Worm (Caenorhabditis elegans): ENCODE results near the gene srh-82.

The srh-82 gene

DNA sequence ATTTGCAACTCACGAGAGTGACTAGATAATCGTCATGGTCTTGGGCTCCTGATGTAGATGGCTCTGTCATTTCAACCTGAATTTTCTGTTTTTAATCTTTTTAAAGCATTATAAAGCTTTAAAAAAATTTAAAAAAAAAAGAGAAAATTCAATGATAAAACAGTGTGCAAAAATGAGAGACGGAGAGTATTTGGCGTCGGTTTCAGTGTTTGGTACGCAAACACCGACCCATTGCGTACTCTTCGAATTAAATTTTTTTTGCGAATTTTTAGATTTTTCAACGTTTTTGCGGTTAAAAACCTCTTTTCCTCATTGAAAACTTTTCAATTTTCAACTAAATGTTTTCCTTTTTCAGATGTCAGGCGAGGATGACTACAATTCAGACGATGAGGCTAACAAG, 17.0 kb upstream of the srh-82 start, which contains the start of the genes W03F9.2 and sftb-2:
Gene W03F9.2 (minus strand): TSS at position 153 of the 400 bp plus-strand sequence.
Gene sftb-2 (plus strand): TSS at position 356 of the 400 bp plus-strand sequence.
- TF ChIP-seq hmg-1.2 (GFP tag; IDR thresholded peaks at IDR 0.05) (peak; percentile 93), hlh-12 (tag; optimal IDR thresholded peaks at IDR 0.05) (no peak), B0035.1 (tag; optimal IDR thresholded peaks at IDR 0.05) (no peak), snpc-1.3 (tag; optimal IDR thresholded peaks at IDR 0.05; ENCODE audit: insufficient read depth) (peak; percentile 1), pha-4 (tag; optimal IDR thresholded peaks at IDR 0.05) (no peak), mcd-1 (GFP tag; IDR thresholded peaks at IDR 0.05) (peak; percentile 13; the same call in 1 of the 2 replicates), hsf-1 (GFP tag; IDR thresholded peaks at IDR 0.05) (no peak), dpl-1 (GFP tag; optimal IDR thresholded peaks at IDR 0.05) (no peak), D2030.7 (GFP tag; IDR thresholded peaks at IDR 0.05) (peak; percentile 47; the same call in 1 of the 2 replicates), lin-54 (GFP tag; optimal IDR thresholded peaks at IDR 0.05) (no peak), lin-40 (tag; optimal IDR thresholded peaks at IDR 0.05) (peak; percentile 19), hmg-20 (GFP tag; IDR thresholded peaks at IDR 0.05) (no peak), madf-6 (GFP tag; IDR thresholded peaks at IDR 0.05) (peak; percentile 46; the same call in 1 of the 2 replicates)

DNA sequence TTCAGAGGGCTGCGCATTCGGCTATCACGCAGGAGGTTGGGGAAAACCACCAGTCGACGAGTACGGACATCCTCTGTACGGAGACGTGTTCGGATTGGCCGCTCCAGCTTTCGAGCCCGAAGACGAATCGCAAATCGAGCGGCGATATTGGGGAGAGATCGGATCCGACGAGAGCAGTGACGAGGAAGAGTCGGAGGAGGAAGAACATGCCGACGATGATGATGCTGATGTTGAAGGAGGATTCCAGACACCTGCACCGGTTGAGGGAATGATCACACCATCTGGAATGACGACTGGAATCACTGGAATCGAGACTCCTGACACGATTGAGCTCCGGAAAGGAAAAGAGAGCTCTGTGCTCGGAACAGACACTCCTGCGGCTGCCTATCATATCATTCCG, 14.7 kb upstream of the srh-82 start:
- TF ChIP-seq zfh-2 (GFP tag; conservative IDR thresholded peaks at IDR 0.05) (peak; percentile 51; the same call in 1 of the 2 replicates), nhr-179 (tag; optimal IDR thresholded peaks at IDR 0.05) (no peak)

- TF ChIP-seq fkh-3 (tag; optimal IDR thresholded peaks at IDR 0.05), result no peak
- no peak for TF ChIP-seq ZK185.1 (tag; optimal IDR thresholded peaks at IDR 0.05; ENCODE audit: poor library complexity, severe bottlenecking)
- peak; percentile 58; the same call in 1 of the 2 replicates for TF ChIP-seq zfh-2 (GFP tag; conservative IDR thresholded peaks at IDR 0.05)
- no peak for TF ChIP-seq ceh-58 (GFP tag; IDR thresholded peaks at IDR 0.05)
- no peak for TF ChIP-seq D2030.7 (GFP tag; IDR thresholded peaks at IDR 0.05)
- TF ChIP-seq ekl-4 (GFP tag; IDR thresholded peaks at IDR 0.05), result no peak
Observed at ce11 chrV:137667-138066, 7.2 kb upstream of the srh-82 start.

DNA sequence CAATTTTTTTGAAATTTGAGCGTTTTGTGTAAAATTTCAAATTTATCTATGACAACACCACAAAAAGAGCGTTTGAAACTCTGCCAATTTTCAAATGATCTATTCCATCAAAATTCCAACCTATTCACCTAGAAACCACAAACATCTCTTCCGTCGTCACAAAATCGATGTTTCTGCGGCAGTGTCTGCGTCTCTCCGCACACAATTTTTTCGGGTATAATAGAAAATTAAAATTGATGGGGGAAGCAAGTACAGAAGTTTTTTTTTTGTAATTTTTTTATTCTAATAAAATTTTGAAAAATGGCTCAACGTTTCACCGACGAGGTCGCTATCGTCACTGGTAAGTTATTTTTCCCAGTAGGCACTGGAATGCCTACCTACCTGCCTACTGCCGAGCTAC, 6.3 kb upstream of the srh-82 start, which contains the start of gene W03F9.9:
Gene W03F9.9 (plus strand): TSS at position 301 of the 400 bp plus-strand sequence.
- TF ChIP-seq hlh-26 (GFP tag; conservative IDR thresholded peaks at IDR 0.05) (no peak), ama-1 (optimal IDR thresholded peaks at IDR 0.05) (no peak), ama-1 (GFP tag; optimal IDR thresholded peaks at IDR 0.05) (no peak), xnd-1 (tag; optimal IDR thresholded peaks at IDR 0.05) (no peak), ekl-4 (GFP tag; IDR thresholded peaks at IDR 0.05) (no peak), Y67H2A.10 (GFP tag; conservative IDR thresholded peaks at IDR 0.05) (no peak), rpc-1 (optimal IDR thresholded peaks at IDR 0.05) (no peak), rpc-1 (tag; optimal IDR thresholded peaks at IDR 0.05) (no peak), B0035.1 (tag; optimal IDR thresholded peaks at IDR 0.05) (no peak), atf-7 (tag; optimal IDR thresholded peaks at IDR 0.05) (no peak), T26A5.8 (tag; optimal IDR thresholded peaks at IDR 0.05) (no peak), T07F8.4 (tag; optimal IDR thresholded peaks at IDR 0.05) (no peak), snpc-4 (GFP tag; optimal IDR thresholded peaks at IDR 0.05) (no peak), snpc-4 (tag; optimal IDR thresholded peaks at IDR 0.05) (no peak), F37B4.10 (GFP tag; IDR thresholded peaks at IDR 0.05) (no peak), snpc-3.4 (tag; optimal IDR thresholded peaks at IDR 0.05) (no peak)

ce11 chrV:141257-141656, 3.6 kb upstream of the srh-82 start, which contains the start of gene W03F9.11:
W03F9.11 (minus strand) TSS chrV:141357.
- no peak for TF ChIP-seq nfya-1 (tag; optimal IDR thresholded peaks at IDR 0.05; ENCODE audit: borderline replicate concordance, insufficient read depth)
- TF ChIP-seq snpc-1.3 (tag; optimal IDR thresholded peaks at IDR 0.05; ENCODE audit: insufficient read depth), result no peak
- no peak for TF ChIP-seq K12H6.12 (tag; optimal IDR thresholded peaks at IDR 0.05)
- no peak for TF ChIP-seq nhr-179 (tag; optimal IDR thresholded peaks at IDR 0.05)
- TF ChIP-seq ceh-100 (GFP tag; IDR thresholded peaks at IDR 0.05), result no peak
- TF ChIP-seq ztf-28 (GFP tag; IDR thresholded peaks at IDR 0.05), result no peak
- TF ChIP-seq rpc-1 (optimal IDR thresholded peaks at IDR 0.05), result no peak
- no peak for TF ChIP-seq rpc-1 (tag; optimal IDR thresholded peaks at IDR 0.05)
- no peak for TF ChIP-seq lir-1 (GFP tag; conservative IDR thresholded peaks at IDR 0.05)
- TF ChIP-seq sdz-38 (tag; optimal IDR thresholded peaks at IDR 0.05), result no peak
- TF ChIP-seq attf-6 (GFP tag; IDR thresholded peaks at IDR 0.05), result no peak

All from whole organism, young adult.